Fruit fly (Drosophila melanogaster) whole organism, embryonic: Measurements from ENCODE around the gene dbo.

Experiments used
- CG10209 ChIP-seq: fragments of 200-800 bp; sonication (Bioruptor generic); optimal IDR thresholded peaks from 3 replicates; lab custom pipeline; 2017; ENCODE audit warnings: missing biosample characterization, mild to moderate bottlenecking, missing genetic modification characterization, missing genetic modification reagents
- CG10267 ChIP-seq: fragments of 200-800 bp; sonication (Bioruptor generic); optimal IDR thresholded peaks from 2 replicates; lab custom pipeline; 2018; ENCODE audit warnings: missing biosample characterization, mild to moderate bottlenecking, missing genetic modification characterization, moderate library complexity
- CG10979 ChIP-seq: fragments of 200-800 bp; sonication (Bioruptor generic); optimal IDR thresholded peaks from 2 replicates; lab custom pipeline; 2018; ENCODE audit warnings: missing biosample characterization, mild to moderate bottlenecking, missing genetic modification characterization, moderate library complexity
- CG11398 ChIP-seq: fragments of 200-800 bp; sonication (Bioruptor generic); optimal IDR thresholded peaks from 2 replicates; lab custom pipeline; 2016; ENCODE audit warnings: missing biosample characterization, missing genetic modification characterization
- CG12155 ChIP-seq: fragments of 200-800 bp; sonication (Bioruptor generic); optimal IDR thresholded peaks from 3 replicates; lab custom pipeline; 2016; ENCODE audit warnings: missing biosample characterization, missing genetic modification characterization
- CG13296 ChIP-seq: fragments of 200-800 bp; sonication (Bioruptor generic); optimal IDR thresholded peaks from 3 replicates; lab custom pipeline; 2018; ENCODE audit warnings: missing biosample characterization, mild to moderate bottlenecking, missing genetic modification characterization
- CG14710 ChIP-seq: fragments of 200-800 bp; sonication (Bioruptor generic); optimal IDR thresholded peaks from 3 replicates; lab custom pipeline; 2019; ENCODE audit warnings: missing biosample characterization, mild to moderate bottlenecking, missing genetic modification characterization, moderate library complexity
- CG15696 ChIP-seq: fragments of 200-800 bp; sonication (Bioruptor generic); optimal IDR thresholded peaks from 2 replicates; lab custom pipeline; 2019; ENCODE audit warnings: missing biosample characterization, mild to moderate bottlenecking, missing genetic modification characterization, moderate library complexity
- CG17361 ChIP-seq: fragments of 200-800 bp; sonication (Bioruptor generic); IDR thresholded peaks from 3 replicates; pipeline ENCODE4 v1.3.6; 2022; ENCODE audit warnings: missing biosample characterization, missing genetic modification characterization
- CG17829 ChIP-seq: fragments of 200-800 bp; optimal IDR thresholded peaks from 2 replicates; lab custom pipeline; 2019; ENCODE audit warnings: missing biosample characterization, mild to moderate bottlenecking, missing genetic modification characterization, moderate library complexity
- CG2116 ChIP-seq: fragments of 200-800 bp; sonication (Bioruptor generic); optimal IDR thresholded peaks from 3 replicates; lab custom pipeline; 2018; ENCODE audit warnings: missing biosample characterization, mild to moderate bottlenecking, missing genetic modification characterization
- CG2712 ChIP-seq: fragments of 200-800 bp; optimal IDR thresholded peaks from 3 replicates; lab custom pipeline; 2019; ENCODE audit warnings: missing biosample characterization, mild to moderate bottlenecking, missing genetic modification characterization, moderate library complexity
- CG2875 ChIP-seq: fragments of 200-800 bp; sonication (Bioruptor generic); optimal IDR thresholded peaks from 2 replicates; lab custom pipeline; 2017; ENCODE audit warnings: missing biosample characterization, mild to moderate bottlenecking, missing genetic modification characterization, missing genetic modification reagents
- CG33557 ChIP-seq: fragments of 200-800 bp; sonication (Bioruptor generic); optimal IDR thresholded peaks from 2 replicates; lab custom pipeline; 2019; ENCODE audit warnings: missing biosample characterization, mild to moderate bottlenecking, missing genetic modification characterization, moderate library complexity
- CG42726 ChIP-seq: fragments of 200-800 bp; sonication (Bioruptor generic); IDR thresholded peaks from 2 replicates; pipeline ENCODE4 v1.3.6; 2022; ENCODE audit warnings: missing biosample characterization, missing genetic modification characterization; ENCODE audit not compliant: partially characterized antibody
- CG4404 ChIP-seq: fragments of 200-800 bp; sonication (Bioruptor generic); IDR thresholded peaks from 2 replicates; pipeline ENCODE4 v1.3.6; 2022; ENCODE audit warnings: missing biosample characterization, missing genetic modification characterization
- CG5180 ChIP-seq: fragments of 200-800 bp; sonication (Bioruptor generic); optimal IDR thresholded peaks from 3 replicates; lab custom pipeline; 2017; ENCODE audit warnings: missing biosample characterization, missing genetic modification characterization, mild to moderate bottlenecking, moderate library complexity, missing genetic modification reagents
- CG6683 ChIP-seq: fragments of 200-800 bp; sonication (Bioruptor generic); optimal IDR thresholded peaks from 2 replicates; lab custom pipeline; 2017; ENCODE audit warnings: missing biosample characterization, mild to moderate bottlenecking, missing genetic modification characterization, missing genetic modification reagents
- CG7271 ChIP-seq: fragments of 200-800 bp; sonication (Bioruptor generic); optimal IDR thresholded peaks from 2 replicates; lab custom pipeline; 2018; ENCODE audit warnings: missing biosample characterization, mild to moderate bottlenecking, missing genetic modification characterization, moderate library complexity
- CG8388 ChIP-seq: fragments of 200-800 bp; sonication (Bioruptor generic); optimal IDR thresholded peaks from 2 replicates; lab custom pipeline; 2019; ENCODE audit warnings: missing biosample characterization, mild to moderate bottlenecking, missing genetic modification characterization, moderate library complexity
- CG8924 ChIP-seq: fragments of 200-800 bp; optimal IDR thresholded peaks from 3 replicates; lab custom pipeline; 2019; ENCODE audit warnings: missing biosample characterization, mild to moderate bottlenecking, missing genetic modification characterization, moderate library complexity
- CG9727 ChIP-seq: fragments of 200-800 bp; sonication (Bioruptor generic); optimal IDR thresholded peaks from 3 replicates; lab custom pipeline; 2017; ENCODE audit warnings: missing biosample characterization, mild to moderate bottlenecking, missing genetic modification characterization
- HLH3B ChIP-seq: fragments of 200-800 bp; sonication (Bioruptor generic); IDR thresholded peaks from 2 replicates; pipeline ENCODE4 v1.3.6; 2022; ENCODE audit warnings: missing biosample characterization, missing genetic modification characterization
- HLH4C ChIP-seq: fragments of 200-800 bp; sonication (Bioruptor generic); IDR thresholded peaks from 3 replicates; pipeline ENCODE4 v1.3.6; 2022; ENCODE audit warnings: missing biosample characterization, missing genetic modification characterization; ENCODE audit not compliant: partially characterized antibody
- HLHmδ ChIP-seq: fragments of 200-800 bp; sonication (Bioruptor generic); optimal IDR thresholded peaks from 2 replicates; lab custom pipeline; 2018; ENCODE audit warnings: missing biosample characterization, mild to moderate bottlenecking, missing genetic modification characterization, moderate library complexity
- Ssrp ChIP-seq: fragments of 200-800 bp; sonication (Bioruptor generic); optimal IDR thresholded peaks from 2 replicates; lab custom pipeline; 2018; ENCODE audit warnings: missing biosample characterization, mild to moderate bottlenecking, missing genetic modification characterization, moderate library complexity
- Xrp1 ChIP-seq: fragments of 200-800 bp; sonication (Bioruptor generic); IDR thresholded peaks from 2 replicates; pipeline ENCODE4 v1.3.6; 2022; ENCODE audit warnings: missing biosample characterization, missing genetic modification characterization
- ac ChIP-seq: fragments of 200-800 bp; sonication (Bioruptor generic); optimal IDR thresholded peaks from 3 replicates; lab custom pipeline; 2017; ENCODE audit warnings: missing biosample characterization, mild to moderate bottlenecking, missing genetic modification characterization
- btn ChIP-seq: fragments of 200-800 bp; sonication (Bioruptor generic); optimal IDR thresholded peaks from 2 replicates; lab custom pipeline; 2016; ENCODE audit warnings: missing biosample characterization, missing genetic modification characterization
- da ChIP-seq: fragments of 200-800 bp; sonication (Bioruptor generic); optimal IDR thresholded peaks from 2 replicates; lab custom pipeline; 2016; ENCODE audit warnings: missing biosample characterization, missing genetic modification characterization
- dan ChIP-seq: fragments of 200-800 bp; sonication (Bioruptor generic); IDR thresholded peaks from 2 replicates; pipeline ENCODE4 v1.3.6; 2022; ENCODE audit warnings: missing biosample characterization, missing genetic modification characterization
- dmrt11E ChIP-seq: fragments of 200-800 bp; sonication (Bioruptor generic); optimal IDR thresholded peaks from 3 replicates; lab custom pipeline; 2018; ENCODE audit warnings: missing biosample characterization, mild to moderate bottlenecking, missing genetic modification characterization, moderate library complexity
- dpn ChIP-seq, 2 experiments: fragments of 200-800 bp; sonication (Bioruptor generic); optimal IDR thresholded peaks; 3 replicates each; lab custom pipeline; 2016; ENCODE audit warnings: missing biosample characterization in 2 of 2, missing genetic modification characterization in 2 of 2
- gem ChIP-seq: fragments of 200-800 bp; sonication (Bioruptor generic); optimal IDR thresholded peaks from 2 replicates; lab custom pipeline; 2019; ENCODE audit warnings: missing biosample characterization, mild to moderate bottlenecking, missing genetic modification characterization, moderate library complexity
- grau ChIP-seq: fragments of 200-800 bp; optimal IDR thresholded peaks from 3 replicates; lab custom pipeline; 2019; ENCODE audit warnings: missing biosample characterization, mild to moderate bottlenecking, missing genetic modification characterization, moderate library complexity
- hth ChIP-seq: fragments of >200 bp; optimal IDR thresholded peaks from 2 replicates; lab custom pipeline; 2017; ENCODE audit warnings: inconsistent platforms
- jumu ChIP-seq: fragments of 200-800 bp; sonication (Bioruptor generic); optimal IDR thresholded peaks from 3 replicates; lab custom pipeline; 2016; ENCODE audit warnings: missing biosample characterization, missing genetic modification characterization
- kah ChIP-seq: fragments of 200-800 bp; sonication (Bioruptor generic); optimal IDR thresholded peaks from 2 replicates; lab custom pipeline; 2018; ENCODE audit warnings: missing biosample characterization, mild to moderate bottlenecking, missing genetic modification characterization
- lab ChIP-seq: fragments of 200-800 bp; sonication (Bioruptor generic); optimal IDR thresholded peaks from 3 replicates; lab custom pipeline; 2017; ENCODE audit warnings: missing biosample characterization, missing genetic modification characterization, mild to moderate bottlenecking, moderate library complexity, missing genetic modification reagents
- lbe ChIP-seq: fragments of 200-800 bp; sonication (Bioruptor generic); optimal IDR thresholded peaks from 2 replicates; lab custom pipeline; 2016; ENCODE audit warnings: missing biosample characterization, mild to moderate bottlenecking, missing genetic modification characterization
- prd ChIP-seq, 3 experiments: fragments of >200 bp in 2 of 3; fragments of 200-800 bp in 1 of 3; sonication (Bioruptor generic) in 1 of 3; optimal IDR thresholded peaks in 2 of 3; IDR thresholded peaks in 1 of 3; 2 replicates in 2 of 3; 3 replicates in 1 of 3; pipeline versions ENCODE4 v1.3.6 to Lab custom; 2017 to 2022; ENCODE audit warnings: missing biosample characterization in 1 of 3, missing genetic modification characterization in 1 of 3
- row ChIP-seq: fragments of 200-800 bp; sonication (Bioruptor generic); IDR thresholded peaks from 3 replicates; pipeline ENCODE4 v1.3.6; 2022; ENCODE audit warnings: missing biosample characterization, missing genetic modification characterization
- sd ChIP-seq: fragments of 200-800 bp; sonication (Bioruptor generic); optimal IDR thresholded peaks from 3 replicates; lab custom pipeline; 2018; ENCODE audit warnings: missing biosample characterization, mild to moderate bottlenecking, missing genetic modification characterization, moderate library complexity
- slp2 ChIP-seq: fragments of 200-800 bp; sonication (Bioruptor generic); optimal IDR thresholded peaks from 2 replicates; lab custom pipeline; 2016; ENCODE audit warnings: missing biosample characterization, missing genetic modification characterization
- tll ChIP-seq, 2 experiments: fragments of 200-800 bp in 1 of 2; fragments of >200 bp in 1 of 2; sonication (Bioruptor generic) in 1 of 2; optimal IDR thresholded peaks; 2 replicates each; lab custom pipeline; 2017 to 2019; ENCODE audit warnings: missing biosample characterization in 2 of 2, missing genetic modification characterization in 2 of 2, mild to moderate bottlenecking in 1 of 2, moderate library complexity in 1 of 2
- trem ChIP-seq: fragments of 200-800 bp; optimal IDR thresholded peaks from 3 replicates; lab custom pipeline; 2019; ENCODE audit warnings: missing biosample characterization, mild to moderate bottlenecking, missing genetic modification characterization, moderate library complexity
- zen ChIP-seq: fragments of 200-800 bp; sonication (Bioruptor generic); optimal IDR thresholded peaks from 3 replicates; lab custom pipeline; 2018; ENCODE audit warnings: missing biosample characterization, mild to moderate bottlenecking, missing genetic modification characterization, moderate library complexity
- zf30C ChIP-seq: fragments of 200-800 bp; sonication (Bioruptor generic); optimal IDR thresholded peaks from 3 replicates; lab custom pipeline; 2018; ENCODE audit warnings: missing biosample characterization, mild to moderate bottlenecking, missing genetic modification characterization

The dbo gene

dm6 chr3L:15844577-15844976 lies 17.9 kb downstream of the dbo start (continued):
- peak; percentile 66 for TF ChIP-seq CG17361 (GFP tag; lab: Robert Waterston, UW)
- peak; percentile 42 for TF ChIP-seq CG9727 (GFP tag; lab: Kevin White, UChicago)
- TF ChIP-seq CG2875 (GFP tag; lab: Kevin White, UChicago) = no peak
- TF ChIP-seq CG2116 (GFP tag; lab: Kevin White, UChicago) = no peak
- peak; percentile 25 for TF ChIP-seq grau
- TF ChIP-seq Ssrp (tag; lab: Kevin White, UChicago) = peak; percentile 23
- TF ChIP-seq CG10209 = peak; percentile 10
- no peak for TF ChIP-seq CG8388 (GFP tag; lab: Kevin White, UChicago)

DNA sequence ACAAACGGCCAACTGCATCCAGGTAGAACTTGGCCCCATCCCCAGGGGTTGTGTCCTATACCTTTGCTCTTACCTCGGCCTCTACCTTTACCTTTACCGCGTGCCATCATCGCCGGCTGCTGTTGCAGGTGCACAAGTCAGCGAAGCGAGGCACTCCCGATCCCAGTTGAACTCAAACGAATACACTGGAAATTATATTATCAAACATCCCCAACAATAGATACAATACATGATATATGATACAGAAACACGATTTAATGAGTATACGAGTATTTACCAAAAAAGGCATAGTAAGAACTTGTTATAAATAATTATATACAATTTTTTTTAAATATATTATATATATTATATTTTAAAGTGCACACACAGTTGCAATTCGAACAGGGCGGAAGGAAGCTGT lies 20.5 kb downstream of the dbo start:
- TF ChIP-seq HLH4C (GFP tag; lab: Robert Waterston, UW) (no peak), CG8924 (tag; lab: Kevin White, UChicago) (peak; percentile 51), da (peak; percentile 51), CG5180 (GFP tag; lab: Kevin White, UChicago) (no peak), CG12155 (GFP tag; lab: Kevin White, UChicago) (no peak), sd (tag; lab: Kevin White, UChicago) (no peak), CG4404 (GFP tag; lab: Robert Waterston, UW) (peak; percentile 56), dmrt11E (tag; lab: Kevin White, UChicago) (peak; percentile 66), row (GFP tag; lab: Robert Waterston, UW) (no peak), kah (no peak), lbe (GFP tag; lab: Kevin White, UChicago) (no peak), dpn (GFP tag; optimal IDR thresholded peaks at IDR 0.05; lab: Kevin White, UChicago) (no peak), CG15696 (tag; lab: Kevin White, UChicago) (peak; percentile 80), trem (tag; lab: Kevin White, UChicago) (peak; percentile 13), zf30C (GFP tag; lab: Kevin White, UChicago) (peak; percentile 89), CG17829 (tag; lab: Kevin White, UChicago) (peak; percentile 46), jumu (GFP tag; lab: Kevin White, UChicago) (no peak), CG9727 (GFP tag; lab: Kevin White, UChicago) (peak; percentile 48), hth (lab: Kevin White, UChicago) (no peak), HLHmδ (peak; percentile 71), CG33557 (GFP tag; lab: Kevin White, UChicago) (no peak), slp2 (GFP tag; lab: Kevin White, UChicago) (no peak), CG6683 (GFP tag; lab: Kevin White, UChicago) (no peak), tll (GFP tag; optimal IDR thresholded peaks at IDR 0.05; lab: Kevin White, UChicago) (peak in 1 of 2 experiments; percentile 2), CG10979 (tag; lab: Kevin White, UChicago) (peak; percentile 59), dan (peak; percentile 38; the same call in 1 of the 2 replicates), lab (GFP tag; lab: Kevin White, UChicago) (no peak), HLH3B (no peak), ac (GFP tag; lab: Kevin White, UChicago) (peak; percentile 89), gem (tag; lab: Kevin White, UChicago) (peak; percentile 14), Xrp1 (GFP tag; lab: Robert Waterston, UW) (peak; percentile 55; the same call in 1 of the 2 replicates), CG13296 (no peak), CG11398 (GFP tag; lab: Kevin White, UChicago) (no peak), CG2712 (tag; lab: Kevin White, UChicago) (peak; percentile 59), btn (GFP tag; lab: Kevin White, UChicago) (no peak), CG10267 (tag; lab: Kevin White, UChicago) (peak; percentile 42), CG7271 (tag; lab: Kevin White, UChicago) (peak; percentile 70), CG14710 (tag; lab: Kevin White, UChicago) (peak; percentile 32), CG42726 (GFP tag; lab: Robert Waterston, UW) (no peak), prd (optimal IDR thresholded peaks at IDR 0.05; lab: Kevin White, UChicago) (no peak), prd (GFP tag; IDR thresholded peaks at IDR 0.05; lab: Robert Waterston, UW) (peak; percentile 71), zen (peak; percentile 72)
